Worm (Caenorhabditis elegans): ENCODE results near the gene fbxc-52.

Gene fbxc-52

DNA sequence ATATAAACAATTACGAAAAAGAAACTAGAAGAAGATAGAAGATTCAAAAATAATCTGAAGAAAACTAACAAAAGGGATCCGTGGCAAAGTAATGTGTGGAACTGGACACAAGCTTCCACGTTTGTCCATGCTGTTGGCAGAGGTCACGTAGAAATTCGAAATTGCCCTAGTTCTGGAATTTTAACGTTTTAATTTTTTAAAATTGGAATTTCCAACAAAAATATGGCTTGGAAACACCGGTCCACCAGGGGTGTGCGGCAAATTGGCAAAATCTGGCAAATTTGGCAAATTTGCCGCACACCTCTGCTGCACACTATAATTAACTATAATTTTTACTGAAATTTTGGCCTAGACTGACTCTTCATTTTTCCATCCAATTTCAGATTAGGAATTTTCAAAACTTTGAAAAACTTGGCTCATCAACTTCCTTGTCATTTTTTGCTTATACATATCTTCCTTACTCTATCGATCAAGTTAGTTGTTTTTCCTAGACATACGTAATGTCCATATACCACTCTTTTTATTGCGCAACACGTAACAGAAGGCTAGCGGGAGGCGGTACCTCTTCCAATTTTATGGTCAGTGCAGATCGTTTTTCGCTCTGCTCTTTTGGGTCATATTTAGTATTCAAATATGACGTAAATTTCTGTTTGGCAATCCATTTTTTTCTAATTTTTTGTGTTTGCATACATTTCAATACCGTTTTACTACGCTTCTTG is 35.5 kb upstream of the fbxc-52 start, which contains the start of gene F19B10.10:
Gene F19B10.10 (minus strand): TSS at position 51 of the 719 bp plus-strand sequence.
- no peak for TF ChIP-seq ztf-11 (tag; optimal IDR thresholded peaks at IDR 0.05)
- TF ChIP-seq zip-8 (tag; optimal IDR thresholded peaks at IDR 0.05): peak; percentile 92
- TF ChIP-seq nhr-237 (tag; optimal IDR thresholded peaks at IDR 0.05): no peak

DNA sequence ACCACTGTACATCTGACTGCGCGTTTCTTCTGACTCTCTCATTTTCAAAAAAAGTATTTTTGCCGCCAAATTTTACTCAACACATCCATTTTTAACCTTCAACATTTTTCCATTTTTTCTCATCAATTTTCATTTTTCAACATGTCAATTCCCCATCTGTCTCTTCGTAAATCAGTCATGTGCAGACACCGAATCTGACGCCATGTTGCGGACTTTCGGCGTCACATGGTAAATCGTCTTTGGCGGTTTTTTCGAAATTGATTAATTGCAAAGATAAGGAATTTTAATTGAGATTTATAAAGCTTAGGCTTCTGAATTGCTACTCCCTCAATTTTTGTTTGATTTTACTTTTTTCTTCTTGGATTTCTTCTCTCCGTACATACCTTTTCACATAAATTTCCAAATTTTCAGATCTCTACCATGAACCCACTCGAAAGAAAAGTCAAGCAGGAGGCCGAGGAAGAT is 34.3 kb upstream of the fbxc-52 start, which contains the start of gene F19B10.1:
Gene F19B10.1 (plus strand): TSS at position 415 of the 465 bp plus-strand sequence.
- peak; percentile 10 for TF ChIP-seq pha-4 (tag; optimal IDR thresholded peaks at IDR 0.05)
- peak; percentile 66 for TF ChIP-seq unc-62 (GFP tag; optimal IDR thresholded peaks at IDR 0.05)
- TF ChIP-seq mep-1 (tag; optimal IDR thresholded peaks at IDR 0.05): peak; percentile 26
- TF ChIP-seq sem-2 (GFP tag; optimal IDR thresholded peaks at IDR 0.05): no peak
- TF ChIP-seq hlh-1 (tag; optimal IDR thresholded peaks at IDR 0.05): peak; percentile 82
- TF ChIP-seq M03D4.4 (tag; optimal IDR thresholded peaks at IDR 0.05): no peak
- peak; percentile 22 for TF ChIP-seq lin-13 (tag; optimal IDR thresholded peaks at IDR 0.05)
- no peak for TF ChIP-seq lin-32 (GFP tag; optimal IDR thresholded peaks at IDR 0.05)
- no peak for TF ChIP-seq ham-2 (GFP tag; optimal IDR thresholded peaks at IDR 0.05)
- TF ChIP-seq unc-39 (tag; optimal IDR thresholded peaks at IDR 0.05): no peak
- TF ChIP-seq ceh-43 (GFP tag; optimal IDR thresholded peaks at IDR 0.05): no peak
- no peak for TF ChIP-seq drap-1 (GFP tag; optimal IDR thresholded peaks at IDR 0.05)
- no peak for TF ChIP-seq snpc-4 (tag; optimal IDR thresholded peaks at IDR 0.05)

DNA sequence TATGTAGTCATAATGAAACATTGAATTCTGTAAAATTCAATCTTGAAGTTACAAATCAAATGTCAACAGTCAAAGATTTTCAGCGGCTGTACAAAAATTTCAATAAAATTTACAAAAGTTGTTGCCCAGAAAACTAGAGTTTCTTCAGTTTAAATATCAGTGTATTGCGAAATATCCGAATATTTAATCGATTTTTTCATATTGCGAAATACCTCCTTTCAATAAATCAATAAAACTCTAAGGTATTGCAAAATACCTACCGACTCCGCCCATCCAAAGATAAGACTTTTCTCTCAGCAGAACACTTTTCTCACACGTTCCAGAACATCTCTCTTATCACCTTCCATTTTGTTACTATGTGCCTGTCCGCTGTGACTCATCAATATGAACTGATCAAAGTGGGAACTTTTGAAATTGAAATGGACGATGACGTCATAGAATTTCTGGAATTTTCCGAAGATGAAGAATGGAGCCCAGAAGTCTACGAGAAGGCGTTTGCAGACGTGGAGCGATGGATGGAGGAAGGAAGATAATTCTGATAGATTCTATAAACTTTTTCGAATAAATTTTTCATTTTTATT is 32.5 kb upstream of the fbxc-52 start:
- TF ChIP-seq zip-8 (tag; optimal IDR thresholded peaks at IDR 0.05) (peak; percentile 77), hlh-1 (tag; optimal IDR thresholded peaks at IDR 0.05) (no peak)

DNA sequence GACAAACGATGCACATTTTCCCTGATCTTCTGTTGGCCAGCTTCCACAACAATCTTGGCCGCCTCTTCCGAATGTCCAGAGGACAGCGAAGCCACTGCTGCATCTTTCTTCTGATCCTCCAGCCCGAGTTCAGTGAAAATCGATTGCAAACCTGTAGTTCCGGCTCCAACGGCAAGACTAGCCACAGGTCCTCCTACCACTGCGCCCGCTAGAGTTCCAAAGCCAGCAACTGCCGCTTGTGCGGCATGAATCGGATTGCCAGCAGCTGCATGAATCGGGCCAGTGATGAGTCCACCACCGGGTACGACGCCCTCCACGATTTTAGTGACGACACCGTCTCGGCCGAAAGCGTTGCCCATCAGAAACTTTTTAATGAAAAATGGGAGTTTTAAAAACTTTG is 28.7 kb upstream of the fbxc-52 start, which contains the start of gene ifas-1:
Gene ifas-1 (minus strand): TSS at position 387 of the 400 bp plus-strand sequence.
- TF ChIP-seq nhr-12 (tag; optimal IDR thresholded peaks at IDR 0.05): no peak
- TF ChIP-seq bed-3 (GFP tag; optimal IDR thresholded peaks at IDR 0.05): no peak
- no peak for TF ChIP-seq ceh-43 (GFP tag; optimal IDR thresholded peaks at IDR 0.05)
- no peak for TF ChIP-seq elt-3 (tag; optimal IDR thresholded peaks at IDR 0.05)
- TF ChIP-seq snpc-4 (tag; optimal IDR thresholded peaks at IDR 0.05): no peak
- TF ChIP-seq unc-39 (tag; optimal IDR thresholded peaks at IDR 0.05): no peak
- TF ChIP-seq nhr-76 (tag; optimal IDR thresholded peaks at IDR 0.05): no peak
- no peak for TF ChIP-seq tbx-8 (GFP tag; optimal IDR thresholded peaks at IDR 0.05)
- TF ChIP-seq flh-1 (GFP tag; optimal IDR thresholded peaks at IDR 0.05): no peak
- no peak for TF ChIP-seq unc-120 (tag; optimal IDR thresholded peaks at IDR 0.05; ENCODE audit: poor library complexity, severe bottlenecking)
- TF ChIP-seq sem-2 (GFP tag; optimal IDR thresholded peaks at IDR 0.05): no peak
- TF ChIP-seq M03D4.4 (tag; optimal IDR thresholded peaks at IDR 0.05): no peak
- TF ChIP-seq pha-4 (tag; optimal IDR thresholded peaks at IDR 0.05): no peak
- no peak for TF ChIP-seq mab-5 (tag; optimal IDR thresholded peaks at IDR 0.05)
- no peak for TF ChIP-seq mep-1 (tag; optimal IDR thresholded peaks at IDR 0.05)
- no peak for TF ChIP-seq cnd-1 (tag; optimal IDR thresholded peaks at IDR 0.05)
- TF ChIP-seq blmp-1 (tag; optimal IDR thresholded peaks at IDR 0.05): no peak
- TF ChIP-seq lin-13 (tag; optimal IDR thresholded peaks at IDR 0.05): no peak
- no peak for TF ChIP-seq lsy-2 (tag; optimal IDR thresholded peaks at IDR 0.05)
- no peak for TF ChIP-seq nhr-237 (tag; optimal IDR thresholded peaks at IDR 0.05)

DNA sequence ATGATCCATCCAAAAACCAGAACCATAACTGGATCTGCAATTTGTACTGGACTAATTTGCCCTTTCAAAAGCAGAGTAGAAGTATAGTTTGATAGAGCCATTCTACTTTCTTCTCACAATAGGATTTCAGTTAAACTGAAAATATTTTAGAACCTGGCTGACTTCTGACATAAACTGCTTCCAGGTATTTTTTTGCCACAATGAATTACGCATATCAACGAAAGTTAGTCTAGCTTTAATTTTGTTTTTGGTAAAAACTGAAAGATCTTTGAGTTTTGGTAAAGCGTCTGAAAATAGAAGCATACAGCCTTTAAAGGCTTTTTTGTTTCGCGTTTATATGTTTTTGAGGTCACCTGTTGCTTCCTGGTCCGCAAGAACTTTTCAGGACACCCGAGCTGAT is 26.4 kb upstream of the fbxc-52 start, which contains the start of gene srx-101:
Gene srx-101 (minus strand): TSS at position 101 of the 400 bp plus-strand sequence.
- TF ChIP-seq blmp-1 (tag; optimal IDR thresholded peaks at IDR 0.05) (no peak), ztf-11 (tag; optimal IDR thresholded peaks at IDR 0.05) (no peak)

DNA sequence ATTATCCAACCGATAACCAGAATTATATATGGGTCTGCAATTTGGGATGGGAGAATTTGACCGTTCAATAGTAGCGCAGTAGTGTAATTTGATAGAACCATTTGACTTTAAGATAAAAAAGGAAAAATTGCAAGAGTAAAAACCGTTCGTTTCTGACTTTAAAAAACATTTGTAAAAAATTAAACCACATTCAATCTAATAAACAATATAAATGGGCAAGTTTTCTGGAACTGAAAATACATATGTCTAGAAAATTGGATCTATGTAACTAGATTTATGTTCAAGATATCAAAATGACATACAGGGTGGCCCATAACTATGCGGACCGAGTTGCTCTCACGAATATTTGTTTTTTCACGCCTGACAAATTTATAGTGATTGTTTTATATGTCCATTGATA is 22.4 kb upstream of the fbxc-52 start, which contains the start of gene srx-102:
Gene srx-102 (minus strand): TSS at position 101 of the 400 bp plus-strand sequence.
- no peak for TF ChIP-seq unc-39 (tag; optimal IDR thresholded peaks at IDR 0.05)
